Worm (Caenorhabditis elegans) whole organism, early embryonic: ENCODE measurements around the gene F41G3.6.

Source experiments
- ama-1 ChIP-seq: fragments of 150-350 bp; optimal IDR thresholded peaks from 2 replicates; lab custom pipeline; 2014
- ets-7 ChIP-seq: sonication (generic microtip); optimal IDR thresholded peaks from 2 replicates; lab custom pipeline; 2016; ENCODE audit warnings: missing genotype, missing genetic modification characterization, missing compliant biosample characterization
- flt-1 ChIP-seq: fragments of 200-800 bp; sonication (Bioruptor generic); IDR thresholded peaks from 2 replicates; pipeline ENCODE4 v1.3.6; 2022; ENCODE audit warnings: missing genetic modification characterization, missing compliant biosample characterization
- hmg-4 ChIP-seq: fragments of 200-800 bp; sonication (Bioruptor generic); optimal IDR thresholded peaks from 2 replicates; lab custom pipeline; 2018; ENCODE audit warnings: mild to moderate bottlenecking, missing genetic modification characterization, missing compliant biosample characterization
- pes-1 ChIP-seq: fragments of 200-800 bp; sonication (Bioruptor generic); IDR thresholded peaks from 2 replicates; pipeline ENCODE4 v1.3.6; 2022; ENCODE audit warnings: missing genetic modification reagents, missing genetic modification characterization, missing compliant biosample characterization
- scrt-1 ChIP-seq: fragments of 200-800 bp; sonication (Bioruptor generic); IDR thresholded peaks from 2 replicates; pipeline ENCODE4 v1.3.6; 2022; ENCODE audit warnings: missing genetic modification characterization, missing compliant biosample characterization
- tbx-11 ChIP-seq: fragments of 200-800 bp; sonication (Bioruptor generic); IDR thresholded peaks from 2 replicates; pipeline ENCODE4 v1.3.6; 2022; ENCODE audit warnings: missing genetic modification characterization, missing compliant biosample characterization

DNA sequence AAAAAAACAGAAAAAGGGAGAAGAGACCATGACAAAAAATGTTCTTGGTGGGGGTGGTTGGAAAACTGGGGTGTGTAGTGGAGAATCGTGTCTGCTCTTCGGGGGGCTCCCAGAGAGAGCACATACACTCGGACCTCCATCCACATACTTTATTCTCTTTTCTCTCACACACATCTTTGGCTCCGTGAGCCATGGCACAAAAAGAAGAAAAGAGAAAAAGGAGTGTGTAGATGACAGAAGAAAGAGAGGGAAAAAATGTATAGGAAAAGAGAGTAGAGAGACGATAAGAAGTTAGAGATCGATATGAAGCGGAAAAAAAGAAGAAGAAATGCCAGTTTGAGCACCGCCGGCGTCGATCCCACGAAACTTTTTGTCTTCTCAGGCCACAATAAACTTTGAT is 33.7 kb upstream of the F41G3.6 start:
- TF ChIP-seq hmg-4 (no peak), flt-1 (no peak), scrt-1 (GFP tag; lab: Robert Waterston, UW) (no peak), ama-1 (lab: Kevin White, UChicago) (no peak), ets-7 (tag; lab: Kevin White, UChicago) (no peak), pes-1 (GFP tag; lab: Robert Waterston, UW) (no peak), tbx-11 (GFP tag; lab: Robert Waterston, UW) (no peak)
